Fruit fly (Drosophila melanogaster) whole organism, embryonic: ENCODE data around the gene TTLL6B.

Source experiments
- Adf1 ChIP-seq: fragments of 200-800 bp; sonication (Bioruptor generic); IDR thresholded peaks from 2 replicates; pipeline ENCODE4 v1.3.6; 2022; ENCODE audit warnings: missing biosample characterization, missing genetic modification characterization
- CG10431 ChIP-seq: fragments of 200-800 bp; sonication (Bioruptor generic); optimal IDR thresholded peaks from 3 replicates; lab custom pipeline; 2018; ENCODE audit warnings: missing biosample characterization, mild to moderate bottlenecking, missing genetic modification characterization
- CG11085 ChIP-seq: fragments of 200-800 bp; sonication (Bioruptor generic); IDR thresholded peaks from 2 replicates; pipeline ENCODE4 v1.3.6; 2022; ENCODE audit warnings: missing biosample characterization, missing genetic modification characterization
- CG12744 ChIP-seq: fragments of 200-800 bp; sonication (Bioruptor generic); optimal IDR thresholded peaks from 2 replicates; lab custom pipeline; 2016; ENCODE audit warnings: missing biosample characterization, missing genetic modification characterization
- CG12769 ChIP-seq: fragments of 200-800 bp; sonication (Bioruptor generic); optimal IDR thresholded peaks from 2 replicates; lab custom pipeline; 2019; ENCODE audit warnings: missing biosample characterization, mild to moderate bottlenecking, missing genetic modification characterization, moderate library complexity
- CG14014 ChIP-seq: fragments of 200-800 bp; sonication (Bioruptor generic); IDR thresholded peaks from 2 replicates; pipeline ENCODE4 v1.3.6; 2022; ENCODE audit warnings: missing biosample characterization, missing genetic modification characterization
- CG14965 ChIP-seq: fragments of 200-800 bp; sonication (Bioruptor generic); optimal IDR thresholded peaks from 2 replicates; lab custom pipeline; 2016; ENCODE audit warnings: missing biosample characterization, missing genetic modification characterization, borderline replicate concordance
- CG18011 ChIP-seq: fragments of 200-800 bp; sonication (Bioruptor generic); optimal IDR thresholded peaks from 2 replicates; lab custom pipeline; 2017; ENCODE audit warnings: missing biosample characterization, missing genetic modification characterization, mild to moderate bottlenecking, moderate library complexity, missing genotype
- CG31365 ChIP-seq: fragments of 200-800 bp; sonication (Bioruptor generic); optimal IDR thresholded peaks from 2 replicates; lab custom pipeline; 2018; ENCODE audit warnings: missing biosample characterization, mild to moderate bottlenecking, missing genetic modification characterization
- CG3163 ChIP-seq: fragments of 200-800 bp; sonication (Bioruptor generic); optimal IDR thresholded peaks from 3 replicates; lab custom pipeline; 2016; ENCODE audit warnings: missing biosample characterization, missing genetic modification characterization
- CG6765 ChIP-seq: fragments of 200-800 bp; sonication (Bioruptor generic); optimal IDR thresholded peaks from 3 replicates; lab custom pipeline; 2017; ENCODE audit warnings: missing biosample characterization, mild to moderate bottlenecking, missing genetic modification characterization
- CG6791 ChIP-seq: fragments of 200-800 bp; sonication (Bioruptor generic); IDR thresholded peaks from 3 replicates; pipeline ENCODE4 v1.3.6; 2022; ENCODE audit warnings: missing biosample characterization, missing genetic modification characterization; ENCODE audit not compliant: partially characterized antibody
- CG7987 ChIP-seq: fragments of 200-800 bp; sonication (Bioruptor generic); optimal IDR thresholded peaks from 2 replicates; lab custom pipeline; 2018; ENCODE audit warnings: missing biosample characterization, mild to moderate bottlenecking, missing genetic modification characterization, moderate library complexity
- CG8388 ChIP-seq: fragments of 200-800 bp; sonication (Bioruptor generic); optimal IDR thresholded peaks from 2 replicates; lab custom pipeline; 2019; ENCODE audit warnings: missing biosample characterization, mild to moderate bottlenecking, missing genetic modification characterization, moderate library complexity
- CG9437 ChIP-seq: fragments of 200-800 bp; sonication (Bioruptor generic); optimal IDR thresholded peaks from 2 replicates; lab custom pipeline; 2018; ENCODE audit warnings: missing biosample characterization, mild to moderate bottlenecking, missing genetic modification characterization
- CG9609 ChIP-seq: fragments of 200-800 bp; sonication (Bioruptor generic); optimal IDR thresholded peaks from 3 replicates; lab custom pipeline; 2016; ENCODE audit warnings: missing biosample characterization, missing genetic modification characterization
- Dp ChIP-seq: fragments of 200-800 bp; sonication (Bioruptor generic); optimal IDR thresholded peaks from 2 replicates; lab custom pipeline; 2018; ENCODE audit warnings: missing biosample characterization, mild to moderate bottlenecking, missing genetic modification characterization, moderate library complexity
- Fer2 ChIP-seq: fragments of 200-800 bp; sonication (Bioruptor generic); optimal IDR thresholded peaks from 2 replicates; lab custom pipeline; 2018; ENCODE audit warnings: missing biosample characterization, mild to moderate bottlenecking, missing genetic modification characterization, moderate library complexity
- GATAe ChIP-seq: fragments of 200-800 bp; sonication (Bioruptor generic); conservative IDR thresholded peaks from 2 replicates; pipeline ENCODE4 v1.3.6; 2022; ENCODE audit warnings: missing biosample characterization, missing genetic modification characterization
- Gsc ChIP-seq: fragments of 200-800 bp; sonication (Bioruptor generic); IDR thresholded peaks from 2 replicates; pipeline ENCODE4 v1.3.6; 2022; ENCODE audit warnings: missing biosample characterization, missing genetic modification characterization
- HLH54F ChIP-seq: fragments of 200-800 bp; sonication (Bioruptor generic); optimal IDR thresholded peaks from 3 replicates; lab custom pipeline; 2016; ENCODE audit warnings: missing biosample characterization, missing genetic modification characterization
- Lim3 ChIP-seq: fragments of 200-800 bp; sonication (Bioruptor generic); IDR thresholded peaks from 2 replicates; pipeline ENCODE4 v1.3.6; 2022; ENCODE audit warnings: missing biosample characterization, missing genetic modification characterization
- Oli ChIP-seq: fragments of 200-800 bp; sonication (Bioruptor generic); optimal IDR thresholded peaks from 2 replicates; lab custom pipeline; 2018; ENCODE audit warnings: missing biosample characterization, mild to moderate bottlenecking, missing genetic modification characterization, moderate library complexity
- Optix ChIP-seq: fragments of 200-800 bp; sonication (Bioruptor generic); IDR thresholded peaks from 3 replicates; pipeline ENCODE4 v1.3.6; 2022; ENCODE audit warnings: missing biosample characterization, missing genetic modification characterization
- Tbp ChIP-seq: fragments of >200 bp; optimal IDR thresholded peaks from 2 replicates; lab custom pipeline; 2018; ENCODE audit warnings: missing biosample characterization, missing genetic modification characterization
- Usf ChIP-seq: fragments of 200-800 bp; sonication (Bioruptor generic); optimal IDR thresholded peaks from 2 replicates; lab custom pipeline; 2017; ENCODE audit warnings: missing genotype, missing biosample characterization, missing genetic modification characterization
- bbx ChIP-seq: fragments of 200-800 bp; sonication (Bioruptor generic); IDR thresholded peaks from 2 replicates; pipeline ENCODE4 v1.3.6; 2022; ENCODE audit warnings: missing biosample characterization, missing genetic modification characterization; ENCODE audit not compliant: partially characterized antibody
- bcd ChIP-seq: fragments of 200-800 bp; sonication (Bioruptor generic); optimal IDR thresholded peaks from 2 replicates; lab custom pipeline; 2017; ENCODE audit warnings: missing biosample characterization, mild to moderate bottlenecking, missing genetic modification characterization
- bigmax ChIP-seq: fragments of 200-800 bp; sonication (Bioruptor generic); optimal IDR thresholded peaks from 2 replicates; lab custom pipeline; 2018; ENCODE audit warnings: missing biosample characterization, mild to moderate bottlenecking, missing genetic modification characterization
- btn ChIP-seq: fragments of 200-800 bp; sonication (Bioruptor generic); optimal IDR thresholded peaks from 2 replicates; lab custom pipeline; 2016; ENCODE audit warnings: missing biosample characterization, missing genetic modification characterization
- crol ChIP-seq: fragments of 200-800 bp; sonication (Bioruptor generic); IDR thresholded peaks from 2 replicates; pipeline ENCODE4 v1.3.6; 2022; ENCODE audit warnings: missing biosample characterization, missing genetic modification characterization
- dati ChIP-seq: fragments of 200-800 bp; sonication (Bioruptor generic); IDR thresholded peaks from 2 replicates; pipeline ENCODE4 v1.3.6; 2022; ENCODE audit warnings: missing biosample characterization, missing genetic modification characterization
- en ChIP-seq: fragments of 200-800 bp; sonication (Bioruptor generic); optimal IDR thresholded peaks from 2 replicates; lab custom pipeline; 2016; ENCODE audit warnings: missing biosample characterization, missing genetic modification characterization
- ewg ChIP-seq: fragments of 200-800 bp; sonication (Bioruptor generic); optimal IDR thresholded peaks from 3 replicates; lab custom pipeline; 2017; ENCODE audit warnings: mild to moderate bottlenecking, missing biosample characterization, missing genetic modification reagents, missing genetic modification characterization
- ftz-f1 ChIP-seq: fragments of 200-800 bp; sonication (Bioruptor generic); optimal IDR thresholded peaks from 2 replicates; lab custom pipeline; 2016; ENCODE audit warnings: missing biosample characterization, missing genetic modification characterization
- gcm ChIP-seq: fragments of 200-800 bp; sonication (Bioruptor generic); optimal IDR thresholded peaks from 2 replicates; lab custom pipeline; 2019; ENCODE audit warnings: missing biosample characterization, mild to moderate bottlenecking, missing genetic modification characterization, moderate library complexity
- gcm2 ChIP-seq: fragments of 200-800 bp; sonication (Bioruptor generic); optimal IDR thresholded peaks from 2 replicates; lab custom pipeline; 2016; ENCODE audit warnings: missing biosample characterization, missing genetic modification characterization
- grau ChIP-seq: fragments of 200-800 bp; optimal IDR thresholded peaks from 3 replicates; lab custom pipeline; 2019; ENCODE audit warnings: missing biosample characterization, mild to moderate bottlenecking, missing genetic modification characterization, moderate library complexity
- hb ChIP-seq: fragments of 200-800 bp; sonication (Bioruptor generic); IDR thresholded peaks from 3 replicates; pipeline ENCODE4 v1.3.6; 2022; ENCODE audit warnings: missing biosample characterization, missing genetic modification characterization; ENCODE audit not compliant: partially characterized antibody
- inv ChIP-seq: fragments of 200-800 bp; sonication (Bioruptor generic); IDR thresholded peaks from 2 replicates; pipeline ENCODE4 v1.3.6; 2022; ENCODE audit warnings: missing biosample characterization, missing genetic modification characterization; ENCODE audit not compliant: partially characterized antibody
- kni ChIP-seq: fragments of 200-800 bp; sonication (Bioruptor generic); optimal IDR thresholded peaks from 3 replicates; lab custom pipeline; 2017; ENCODE audit warnings: mild to moderate bottlenecking, missing biosample characterization, missing genetic modification reagents, missing genetic modification characterization
- nmo ChIP-seq: fragments of 200-800 bp; sonication (Bioruptor generic); optimal IDR thresholded peaks from 2 replicates; lab custom pipeline; 2018; ENCODE audit warnings: missing biosample characterization, mild to moderate bottlenecking, missing genetic modification characterization, moderate library complexity
- nom ChIP-seq: fragments of 200-800 bp; sonication (Bioruptor generic); optimal IDR thresholded peaks from 2 replicates; lab custom pipeline; 2017; ENCODE audit warnings: missing biosample characterization, missing genetic modification characterization, mild to moderate bottlenecking, moderate library complexity, missing genetic modification reagents
- otp ChIP-seq: fragments of 200-800 bp; sonication (Bioruptor generic); IDR thresholded peaks from 3 replicates; pipeline ENCODE4, ENCODE4 v1.3.6; 2022; ENCODE audit warnings: missing biosample characterization, missing genetic modification characterization
- prd ChIP-seq, 3 experiments: fragments of >200 bp in 2 of 3; fragments of 200-800 bp in 1 of 3; sonication (Bioruptor generic) in 1 of 3; optimal IDR thresholded peaks in 2 of 3; IDR thresholded peaks in 1 of 3; 2 replicates in 2 of 3; 3 replicates in 1 of 3; pipeline versions ENCODE4 v1.3.6 to Lab custom; 2017 to 2022; ENCODE audit warnings: missing biosample characterization in 1 of 3, missing genetic modification characterization in 1 of 3
- so ChIP-seq: fragments of 200-800 bp; sonication (Bioruptor generic); IDR thresholded peaks from 3 replicates; pipeline ENCODE4 v1.3.6; 2022; ENCODE audit warnings: missing biosample characterization, missing genetic modification characterization
- tin ChIP-seq: fragments of 200-800 bp; sonication (Bioruptor generic); optimal IDR thresholded peaks from 3 replicates; lab custom pipeline; 2016; ENCODE audit warnings: missing biosample characterization, missing genetic modification characterization
- zf30C ChIP-seq: fragments of 200-800 bp; sonication (Bioruptor generic); optimal IDR thresholded peaks from 3 replicates; lab custom pipeline; 2018; ENCODE audit warnings: missing biosample characterization, mild to moderate bottlenecking, missing genetic modification characterization

The TTLL6B gene

DNA sequence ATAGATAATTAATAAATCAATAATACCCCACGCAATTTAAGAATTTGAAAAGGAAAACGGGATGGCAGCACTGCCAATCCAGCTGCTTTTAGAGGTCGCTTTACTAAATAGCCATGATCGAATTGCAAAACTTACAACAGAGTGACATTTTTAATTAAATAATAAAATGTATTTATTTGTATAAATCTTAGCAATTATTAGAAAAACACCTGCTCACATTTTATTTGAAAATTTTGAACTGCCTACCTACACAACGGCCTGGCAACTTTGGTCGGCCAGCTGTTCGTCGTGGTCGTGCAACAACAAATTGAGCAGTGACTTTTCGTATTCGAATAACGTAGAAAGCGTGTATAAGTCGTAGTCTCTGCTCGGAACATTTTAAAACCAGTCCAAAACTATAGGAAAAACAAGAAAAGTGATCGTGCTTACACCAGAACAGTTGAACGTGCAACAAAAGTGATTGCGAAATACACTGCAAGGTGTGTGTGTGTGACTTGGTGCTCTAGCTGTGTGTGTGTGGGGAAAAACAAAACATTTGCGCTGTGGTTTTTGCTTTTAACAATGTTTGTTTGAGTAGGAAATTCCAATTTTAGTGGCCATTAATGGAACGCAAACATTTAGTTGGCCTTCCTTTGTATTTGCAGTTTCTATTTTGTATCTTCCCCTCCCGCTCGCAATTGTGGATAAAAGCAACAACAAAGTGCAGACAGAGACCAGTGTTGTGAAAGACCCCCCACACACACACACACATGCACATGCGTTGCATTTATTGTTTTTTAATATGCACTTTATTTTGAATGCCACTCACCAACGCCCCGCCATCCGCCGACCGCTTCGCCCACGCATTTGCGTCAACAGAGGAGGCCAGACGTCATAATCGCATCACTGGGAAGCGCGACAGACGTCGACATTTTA is 24.0 kb upstream of the TTLL6B start, which contains the start of gene CG5938 (continued):
- no peak for TF ChIP-seq CG12744 (GFP tag; lab: Kevin White, UChicago)
- no peak for TF ChIP-seq Tbp (GFP tag; lab: Kevin White, UChicago)
- TF ChIP-seq bigmax (GFP tag; lab: Kevin White, UChicago) = no peak
- TF ChIP-seq Dp (GFP tag; lab: Kevin White, UChicago) = peak; percentile 66
- no peak for TF ChIP-seq CG6765
- no peak for TF ChIP-seq CG11085 (GFP tag; lab: Robert Waterston, UW)
- TF ChIP-seq bcd = peak; percentile 7
- TF ChIP-seq gcm2 (GFP tag; lab: Kevin White, UChicago) = no peak
- no peak for TF ChIP-seq CG6791 (GFP tag; lab: Robert Waterston, UW)
- TF ChIP-seq CG8388 (GFP tag; lab: Kevin White, UChicago) = no peak
- no peak for TF ChIP-seq inv (GFP tag; lab: Robert Waterston, UW)
- TF ChIP-seq GATAe (GFP tag; lab: Robert Waterston, UW) = no peak
- TF ChIP-seq en (GFP tag; lab: Kevin White, UChicago) = no peak
- no peak for TF ChIP-seq CG7987 (GFP tag; lab: Kevin White, UChicago)
- TF ChIP-seq ftz-f1 (GFP tag; lab: Kevin White, UChicago) = no peak
- TF ChIP-seq CG10431 (GFP tag; lab: Kevin White, UChicago) = peak; percentile 57
- TF ChIP-seq tin (GFP tag; lab: Kevin White, UChicago) = no peak
- no peak for TF ChIP-seq CG3163
- TF ChIP-seq Optix (GFP tag; lab: Robert Waterston, UW) = no peak
- TF ChIP-seq crol = peak; percentile 73
- no peak for TF ChIP-seq CG14965 (GFP tag; lab: Kevin White, UChicago)
- TF ChIP-seq Lim3 (GFP tag; lab: Robert Waterston, UW) = no peak
- TF ChIP-seq nom (GFP tag; lab: Kevin White, UChicago) = peak; percentile 54
- TF ChIP-seq so (GFP tag; lab: Robert Waterston, UW) = 0 out of 3 replicates have a peak, but pooled peaks have one; percentile 31
- TF ChIP-seq zf30C (GFP tag; lab: Kevin White, UChicago) = no peak
- peak; percentile 41 for TF ChIP-seq nmo
- peak; percentile 52 for TF ChIP-seq CG9437
- no peak; the same call in 1 of the 2 replicates for TF ChIP-seq Adf1 (GFP tag; lab: Robert Waterston, UW)
- TF ChIP-seq Usf = no peak
- no peak for TF ChIP-seq CG14014 (GFP tag; lab: Robert Waterston, UW)
- no peak for TF ChIP-seq kni (GFP tag; lab: Kevin White, UChicago)
- TF ChIP-seq Fer2 (tag; lab: Kevin White, UChicago) = no peak
- TF ChIP-seq otp (GFP tag; lab: Robert Waterston, UW) = no peak
- no peak for TF ChIP-seq Oli
- no peak for TF ChIP-seq bbx (GFP tag; lab: Robert Waterston, UW)
- no peak for TF ChIP-seq dati (GFP tag; lab: Robert Waterston, UW)
- no peak for TF ChIP-seq Gsc (GFP tag; lab: Robert Waterston, UW)
- TF ChIP-seq grau (tag; lab: Kevin White, UChicago) = peak; percentile 41
- TF ChIP-seq CG18011 = no peak
- no peak for TF ChIP-seq btn (GFP tag; lab: Kevin White, UChicago)
- no peak for TF ChIP-seq ewg
- TF ChIP-seq hb (GFP tag; lab: Robert Waterston, UW) = no peak
- no peak for TF ChIP-seq prd (optimal IDR thresholded peaks at IDR 0.05; lab: Kevin White, UChicago)
- TF ChIP-seq prd (GFP tag; IDR thresholded peaks at IDR 0.05; lab: Robert Waterston, UW) = peak; percentile 50; the same call in 1 of the 3 replicates
- no peak for TF ChIP-seq CG9609 (GFP tag; lab: Kevin White, UChicago)
- no peak for TF ChIP-seq gcm (GFP tag; lab: Kevin White, UChicago)
- TF ChIP-seq HLH54F (GFP tag; lab: Kevin White, UChicago) = no peak
- no peak for TF ChIP-seq CG31365 (tag; lab: Kevin White, UChicago)
- no peak for TF ChIP-seq CG12769 (tag; lab: Kevin White, UChicago)
